Fruit fly (Drosophila melanogaster) whole organism, embryonic: ENCODE results near the gene CG9107.

Experiments used
- Asciz ChIP-seq: fragments of 200-800 bp; sonication (Bioruptor generic); optimal IDR thresholded peaks from 2 replicates; lab custom pipeline; 2017; ENCODE audit warnings: missing biosample characterization, mild to moderate bottlenecking, missing genetic modification characterization, missing genetic modification reagents
- Atf6 ChIP-seq: fragments of 200-800 bp; sonication (Bioruptor generic); IDR thresholded peaks from 2 replicates; pipeline ENCODE4 v1.3.6; 2022; ENCODE audit warnings: missing biosample characterization, missing genetic modification characterization
- Bgb ChIP-seq: fragments of 200-800 bp; sonication (Bioruptor generic); IDR thresholded peaks from 2 replicates; pipeline ENCODE4 v1.3.6; 2022; ENCODE audit warnings: missing biosample characterization, missing genetic modification characterization; ENCODE audit not compliant: partially characterized antibody
- C15 ChIP-seq: fragments of 200-800 bp; sonication (Bioruptor generic); IDR thresholded peaks from 3 replicates; pipeline ENCODE4 v1.3.6; 2022; ENCODE audit warnings: missing biosample characterization, missing genetic modification characterization
- CG11085 ChIP-seq: fragments of 200-800 bp; sonication (Bioruptor generic); IDR thresholded peaks from 2 replicates; pipeline ENCODE4 v1.3.6; 2022; ENCODE audit warnings: missing biosample characterization, missing genetic modification characterization
- CG11456 ChIP-seq: fragments of 200-800 bp; sonication (Bioruptor generic); IDR thresholded peaks from 3 replicates; pipeline ENCODE4 v1.3.6; 2022; ENCODE audit warnings: missing biosample characterization, missing genetic modification characterization
- CG1233 ChIP-seq: fragments of 200-800 bp; sonication (Bioruptor generic); optimal IDR thresholded peaks from 4 replicates; lab custom pipeline; 2018; ENCODE audit warnings: missing biosample characterization, mild to moderate bottlenecking, missing genetic modification characterization
- CG12942 ChIP-seq: fragments of 200-800 bp; sonication (Bioruptor generic); optimal IDR thresholded peaks from 3 replicates; lab custom pipeline; 2016; ENCODE audit warnings: missing biosample characterization, missing genetic modification characterization
- CG14710 ChIP-seq: fragments of 200-800 bp; sonication (Bioruptor generic); optimal IDR thresholded peaks from 3 replicates; lab custom pipeline; 2019; ENCODE audit warnings: missing biosample characterization, mild to moderate bottlenecking, missing genetic modification characterization, moderate library complexity
- CG1603 ChIP-seq: fragments of 200-800 bp; sonication (Bioruptor generic); optimal IDR thresholded peaks from 2 replicates; lab custom pipeline; 2019; ENCODE audit warnings: missing biosample characterization, mild to moderate bottlenecking, missing genetic modification characterization, moderate library complexity
- CG16779 ChIP-seq: fragments of 200-800 bp; sonication (Bioruptor generic); IDR thresholded peaks from 2 replicates; pipeline ENCODE4 v1.3.6; 2022; ENCODE audit warnings: missing biosample characterization, missing genetic modification characterization
- CG17912 ChIP-seq: fragments of 200-800 bp; sonication (Bioruptor generic); optimal IDR thresholded peaks from 2 replicates; lab custom pipeline; 2018; ENCODE audit warnings: missing biosample characterization, mild to moderate bottlenecking, missing genetic modification characterization
- CG32532 ChIP-seq: fragments of 200-800 bp; sonication (Bioruptor generic); IDR thresholded peaks from 2 replicates; pipeline ENCODE4 v1.3.6; 2022; ENCODE audit warnings: missing biosample characterization, missing genetic modification characterization
- CG4424 ChIP-seq: fragments of 200-800 bp; sonication (Bioruptor generic); optimal IDR thresholded peaks from 3 replicates; lab custom pipeline; 2016; ENCODE audit warnings: missing biosample characterization, missing genetic modification characterization
- CG6254 ChIP-seq: fragments of 200-800 bp; sonication (Bioruptor generic); optimal IDR thresholded peaks from 3 replicates; lab custom pipeline; 2017; ENCODE audit warnings: mild to moderate bottlenecking, missing biosample characterization, missing genetic modification reagents, missing genetic modification characterization
- CG8089 ChIP-seq: fragments of 200-800 bp; sonication (Bioruptor generic); optimal IDR thresholded peaks from 3 replicates; lab custom pipeline; 2016; ENCODE audit warnings: missing biosample characterization, missing genetic modification characterization
- CG8478 ChIP-seq: fragments of >200 bp; optimal IDR thresholded peaks from 2 replicates; lab custom pipeline; 2018
- CG9215 ChIP-seq: fragments of 200-800 bp; sonication (Bioruptor generic); IDR thresholded peaks from 2 replicates; pipeline ENCODE4 v1.3.6; 2022; ENCODE audit warnings: missing biosample characterization, missing genetic modification characterization
- CG9437 ChIP-seq: fragments of 200-800 bp; sonication (Bioruptor generic); optimal IDR thresholded peaks from 2 replicates; lab custom pipeline; 2018; ENCODE audit warnings: missing biosample characterization, mild to moderate bottlenecking, missing genetic modification characterization
- CG9817 ChIP-seq: fragments of 200-800 bp; sonication (Bioruptor generic); optimal IDR thresholded peaks from 2 replicates; lab custom pipeline; 2018; ENCODE audit warnings: missing biosample characterization, mild to moderate bottlenecking, missing genetic modification characterization, moderate library complexity
- ERR ChIP-seq: fragments of 200-800 bp; sonication (Bioruptor generic); optimal IDR thresholded peaks from 2 replicates; lab custom pipeline; 2016; ENCODE audit warnings: missing biosample characterization, missing genetic modification characterization
- Ets65A ChIP-seq: fragments of 200-800 bp; sonication (Bioruptor generic); peaks from one replicate; lab custom pipeline; 2016; ENCODE audit warnings: missing biosample characterization, missing genetic modification characterization
- Ets97D ChIP-seq: fragments of 200-800 bp; sonication (Bioruptor generic); optimal IDR thresholded peaks from 3 replicates; lab custom pipeline; 2016; ENCODE audit warnings: missing biosample characterization, missing genetic modification characterization
- Hand ChIP-seq: fragments of 200-800 bp; sonication (Bioruptor generic); optimal IDR thresholded peaks from 2 replicates; lab custom pipeline; 2017; ENCODE audit warnings: mild to moderate bottlenecking, missing biosample characterization, missing genetic modification reagents, missing genetic modification characterization
- HmgZ ChIP-seq: fragments of 200-800 bp; sonication (Bioruptor generic); optimal IDR thresholded peaks from 2 replicates; lab custom pipeline; 2018; ENCODE audit warnings: missing biosample characterization, mild to moderate bottlenecking, missing genetic modification characterization
- Hmx ChIP-seq: fragments of 200-800 bp; sonication (Bioruptor generic); optimal IDR thresholded peaks from 2 replicates; lab custom pipeline; 2016; ENCODE audit warnings: missing biosample characterization, missing genetic modification characterization
- Hr3 ChIP-seq: fragments of 200-800 bp; sonication (Bioruptor generic); optimal IDR thresholded peaks from 3 replicates; lab custom pipeline; 2016; ENCODE audit warnings: missing biosample characterization, missing genetic modification characterization
- Mad ChIP-seq: fragments of 200-800 bp; sonication (Bioruptor generic); optimal IDR thresholded peaks from 2 replicates; lab custom pipeline; 2016; ENCODE audit warnings: missing biosample characterization, missing genetic modification characterization
- Nf-YA ChIP-seq: fragments of 200-800 bp; sonication (Bioruptor generic); IDR thresholded peaks from 2 replicates; pipeline ENCODE4 v1.3.6; 2022; ENCODE audit warnings: missing biosample characterization, missing genetic modification characterization
- NfI ChIP-seq: fragments of 200-800 bp; sonication (Bioruptor generic); optimal IDR thresholded peaks from 3 replicates; lab custom pipeline; 2018; ENCODE audit warnings: missing biosample characterization, mild to moderate bottlenecking, missing genetic modification characterization, moderate library complexity
- Oaz ChIP-seq: fragments of 200-800 bp; sonication (Bioruptor generic); IDR thresholded peaks from 2 replicates; pipeline ENCODE4 v1.3.6; 2022; ENCODE audit warnings: missing biosample characterization, missing genetic modification characterization
- Poxn ChIP-seq: fragments of 200-800 bp; sonication (Bioruptor generic); IDR thresholded peaks from 2 replicates; pipeline ENCODE4 v1.3.6; 2022; ENCODE audit warnings: missing biosample characterization, missing genetic modification characterization
- Sin3A ChIP-seq: fragments of >200 bp; optimal IDR thresholded peaks from 2 replicates; lab custom pipeline; 2018
- Sry-δ ChIP-seq: fragments of 200-800 bp; sonication (Bioruptor generic); optimal IDR thresholded peaks from 2 replicates; lab custom pipeline; 2016; ENCODE audit warnings: missing biosample characterization, missing genetic modification characterization
- ap ChIP-seq: fragments of 200-800 bp; sonication (Bioruptor generic); IDR thresholded peaks from 2 replicates; pipeline ENCODE4 v1.3.6; 2022; ENCODE audit warnings: missing biosample characterization, missing genetic modification characterization
- ara ChIP-seq: fragments of 200-800 bp; sonication (Bioruptor generic); IDR thresholded peaks from 2 replicates; pipeline ENCODE4 v1.3.6; 2022; ENCODE audit warnings: missing biosample characterization, missing genetic modification characterization
- fru ChIP-seq: fragments of >200 bp; optimal IDR thresholded peaks from 2 replicates; lab custom pipeline; 2017
- gcm ChIP-seq: fragments of 200-800 bp; sonication (Bioruptor generic); optimal IDR thresholded peaks from 2 replicates; lab custom pipeline; 2019; ENCODE audit warnings: missing biosample characterization, mild to moderate bottlenecking, missing genetic modification characterization, moderate library complexity
- h ChIP-seq: fragments of >200 bp; optimal IDR thresholded peaks from 2 replicates; lab custom pipeline; 2017
- hkb ChIP-seq, 2 experiments: fragments of 200-800 bp in 1 of 2; fragments of >200 bp in 1 of 2; sonication (Bioruptor generic) in 1 of 2; IDR thresholded peaks in 1 of 2; optimal IDR thresholded peaks in 1 of 2; 2 replicates each; pipeline versions ENCODE4 v1.3.6 to Lab custom; 2017 to 2022; ENCODE audit warnings: missing biosample characterization in 1 of 2, missing genetic modification characterization in 1 of 2
- insv ChIP-seq, 2 experiments: fragments of 200-800 bp; sonication (Bioruptor generic); optimal IDR thresholded peaks; 3 replicates each; lab custom pipeline; 2016 to 2018; ENCODE audit warnings: missing biosample characterization in 2 of 2, missing genetic modification characterization in 2 of 2
- jigr1 ChIP-seq: fragments of 200-800 bp; sonication (Bioruptor generic); IDR thresholded peaks from 3 replicates; pipeline ENCODE4 v1.3.6; 2022; ENCODE audit warnings: missing biosample characterization, missing genetic modification characterization
- kay ChIP-seq: fragments of 200-800 bp; sonication (Bioruptor generic); optimal IDR thresholded peaks from 2 replicates; lab custom pipeline; 2016; ENCODE audit warnings: missing biosample characterization, missing genetic modification characterization
- lbe ChIP-seq: fragments of 200-800 bp; sonication (Bioruptor generic); optimal IDR thresholded peaks from 2 replicates; lab custom pipeline; 2016; ENCODE audit warnings: missing biosample characterization, mild to moderate bottlenecking, missing genetic modification characterization
- mam ChIP-seq: fragments of 200-800 bp; sonication (Bioruptor generic); optimal IDR thresholded peaks from 3 replicates; lab custom pipeline; 2016; ENCODE audit warnings: missing biosample characterization, missing genetic modification characterization
- oc ChIP-seq: fragments of 200-800 bp; sonication (Bioruptor generic); optimal IDR thresholded peaks from 2 replicates; lab custom pipeline; 2018; ENCODE audit warnings: missing biosample characterization, mild to moderate bottlenecking, missing genetic modification characterization, moderate library complexity
- pros ChIP-seq: fragments of 200-800 bp; sonication (Bioruptor generic); optimal IDR thresholded peaks from 3 replicates; lab custom pipeline; 2019; ENCODE audit warnings: missing biosample characterization, mild to moderate bottlenecking, missing genetic modification characterization, moderate library complexity
- ranshi ChIP-seq: fragments of 200-800 bp; sonication (Bioruptor generic); IDR thresholded peaks from 2 replicates; pipeline ENCODE4 v1.3.6; 2022; ENCODE audit warnings: missing biosample characterization, missing genetic modification characterization
- trh ChIP-seq: fragments of 200-800 bp; sonication (Bioruptor generic); optimal IDR thresholded peaks from 2 replicates; lab custom pipeline; 2016; ENCODE audit warnings: missing biosample characterization, missing genetic modification characterization
- tup ChIP-seq: fragments of 200-800 bp; sonication (Bioruptor generic); optimal IDR thresholded peaks from 2 replicates; lab custom pipeline; 2016; ENCODE audit warnings: missing biosample characterization, mild to moderate bottlenecking, missing genetic modification characterization, moderate library complexity
- unc-4 ChIP-seq: fragments of 200-800 bp; sonication (Bioruptor generic); IDR thresholded peaks from 2 replicates; pipeline ENCODE4 v1.3.6; 2022; ENCODE audit warnings: missing biosample characterization, missing genetic modification characterization; ENCODE audit not compliant: partially characterized antibody

CG9107 gene

DNA sequence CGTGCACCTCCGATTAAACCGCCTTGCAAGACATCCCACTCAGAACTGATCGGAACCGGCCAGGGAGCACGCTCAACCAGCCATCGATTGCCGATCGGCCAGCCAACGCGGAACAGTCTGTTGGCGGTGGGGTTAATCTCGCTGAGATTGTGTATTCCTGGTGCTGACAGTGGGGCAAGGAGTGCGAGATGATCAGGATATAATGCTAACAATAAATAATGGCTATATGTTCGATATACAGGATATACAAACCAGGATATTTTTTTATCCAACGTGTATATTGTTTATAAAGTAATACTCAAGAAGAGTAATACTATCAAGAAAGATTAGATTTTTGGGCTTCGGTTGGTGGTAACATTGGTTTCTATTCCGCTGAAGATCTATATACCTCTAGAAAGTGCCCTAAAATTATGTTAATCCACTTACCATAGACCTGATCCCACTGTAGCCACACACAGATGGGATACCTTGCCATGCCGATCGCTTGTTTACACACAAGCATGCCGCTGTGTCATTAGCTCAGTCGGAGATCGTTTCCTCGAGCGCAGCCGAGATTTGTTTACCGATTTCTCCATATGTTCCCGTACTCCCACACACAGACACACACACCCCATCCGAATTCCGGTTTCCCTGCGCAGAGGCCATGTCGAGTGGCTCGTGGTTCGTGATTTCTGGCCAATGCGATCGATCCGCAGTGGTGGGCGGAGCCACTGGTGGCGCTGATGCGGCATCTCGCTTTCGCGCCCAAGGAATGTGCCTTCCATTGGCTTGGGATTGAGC, 4.8 kb downstream of the CG9107 start, which contains the start of gene H2.0 (continued):
- TF ChIP-seq lbe (GFP tag; lab: Kevin White, UChicago) = no peak
- 0 out of 2 replicates have a peak, but pooled peaks have one; percentile 10 for TF ChIP-seq Bgb (GFP tag; lab: Robert Waterston, UW)
- TF ChIP-seq gcm (GFP tag; lab: Kevin White, UChicago) = peak; percentile 37
- peak; percentile 57 for TF ChIP-seq CG1603 (tag; lab: Kevin White, UChicago)
- no peak for TF ChIP-seq CG9817 (tag; lab: Kevin White, UChicago)
- TF ChIP-seq Poxn (GFP tag; lab: Robert Waterston, UW) = no peak
- no peak for TF ChIP-seq C15
- TF ChIP-seq CG11456 (GFP tag; lab: Robert Waterston, UW) = 0 out of 3 replicates have a peak, but pooled peaks have one; percentile 34
- no peak for TF ChIP-seq h
- peak; percentile 8 for TF ChIP-seq Hr3 (GFP tag; lab: Kevin White, UChicago)
- TF ChIP-seq CG8089 (GFP tag; lab: Kevin White, UChicago) = no peak
- TF ChIP-seq CG9215 = no peak; the same call in 1 of the 2 replicates
- no peak for TF ChIP-seq CG17912 (GFP tag; lab: Kevin White, UChicago)
- TF ChIP-seq unc-4 (GFP tag; lab: Robert Waterston, UW) = no peak
- no peak for TF ChIP-seq fru (lab: Kevin White, UChicago)
- TF ChIP-seq Sry-δ (GFP tag; lab: Kevin White, UChicago) = no peak
- peak; percentile 46 for TF ChIP-seq CG14710
- peak; percentile 30 for TF ChIP-seq CG1233 (GFP tag; lab: Kevin White, UChicago)
- no peak for TF ChIP-seq CG11085
- TF ChIP-seq Nf-YA (GFP tag; lab: Robert Waterston, UW) = peak; percentile 59; the same call in 1 of the 2 replicates
- TF ChIP-seq CG4424 (GFP tag; lab: Kevin White, UChicago) = peak; percentile 46
- no peak for TF ChIP-seq ap (GFP tag; lab: Robert Waterston, UW)
- no peak for TF ChIP-seq Hmx
- 0 out of 2 replicates have a peak, but pooled peaks have one; percentile 26 for TF ChIP-seq ara (GFP tag; lab: Robert Waterston, UW)
- TF ChIP-seq ranshi (GFP tag; lab: Robert Waterston, UW) = no peak
- TF ChIP-seq Sin3A (lab: Kevin White, UChicago) = no peak
- TF ChIP-seq trh (GFP tag; lab: Kevin White, UChicago) = no peak
- no peak for TF ChIP-seq CG12942 (GFP tag; lab: Kevin White, UChicago)
- no peak for TF ChIP-seq CG16779 (GFP tag; lab: Robert Waterston, UW)
- no peak for TF ChIP-seq kay (GFP tag; lab: Kevin White, UChicago)
- TF ChIP-seq Ets97D (GFP tag; lab: Kevin White, UChicago) = no peak
- TF ChIP-seq HmgZ (tag; lab: Kevin White, UChicago) = no peak
- no peak for TF ChIP-seq ERR (GFP tag; lab: Kevin White, UChicago)
- no peak for TF ChIP-seq jigr1 (GFP tag; lab: Robert Waterston, UW)
- no peak for TF ChIP-seq hkb (optimal IDR thresholded peaks at IDR 0.05; lab: Kevin White, UChicago)
- 0 out of 2 replicates have a peak, but pooled peaks have one; percentile 24 for TF ChIP-seq hkb (GFP tag; IDR thresholded peaks at IDR 0.05; lab: Robert Waterston, UW)
- TF ChIP-seq insv (GFP tag; optimal IDR thresholded peaks at IDR 0.05; lab: Kevin White, UChicago) = no peak
- no peak for TF ChIP-seq Atf6 (GFP tag; lab: Robert Waterston, UW)
- TF ChIP-seq CG32532 (GFP tag; lab: Robert Waterston, UW) = no peak
- TF ChIP-seq Ets65A (GFP tag; lab: Kevin White, UChicago) = no peak
- peak; percentile 20 for TF ChIP-seq NfI (GFP tag; lab: Kevin White, UChicago)
- TF ChIP-seq pros = no peak
- no peak for TF ChIP-seq CG9437 (GFP tag; lab: Kevin White, UChicago)
- no peak for TF ChIP-seq mam (GFP tag; lab: Kevin White, UChicago)
- no peak for TF ChIP-seq Asciz
- no peak for TF ChIP-seq tup (GFP tag; lab: Kevin White, UChicago)
- TF ChIP-seq Mad = no peak
- TF ChIP-seq Hand (GFP tag; lab: Kevin White, UChicago) = no peak
- peak; percentile 62 for TF ChIP-seq CG8478 (lab: Kevin White, UChicago)
- TF ChIP-seq Oaz (GFP tag; lab: Robert Waterston, UW) = no peak
- no peak for TF ChIP-seq CG6254 (GFP tag; lab: Kevin White, UChicago)
- TF ChIP-seq oc (tag; lab: Kevin White, UChicago) = peak; percentile 6
